Comparison of ENCODE assay signal across 1 fruit fly cellular context in the genomic region with DNA sequence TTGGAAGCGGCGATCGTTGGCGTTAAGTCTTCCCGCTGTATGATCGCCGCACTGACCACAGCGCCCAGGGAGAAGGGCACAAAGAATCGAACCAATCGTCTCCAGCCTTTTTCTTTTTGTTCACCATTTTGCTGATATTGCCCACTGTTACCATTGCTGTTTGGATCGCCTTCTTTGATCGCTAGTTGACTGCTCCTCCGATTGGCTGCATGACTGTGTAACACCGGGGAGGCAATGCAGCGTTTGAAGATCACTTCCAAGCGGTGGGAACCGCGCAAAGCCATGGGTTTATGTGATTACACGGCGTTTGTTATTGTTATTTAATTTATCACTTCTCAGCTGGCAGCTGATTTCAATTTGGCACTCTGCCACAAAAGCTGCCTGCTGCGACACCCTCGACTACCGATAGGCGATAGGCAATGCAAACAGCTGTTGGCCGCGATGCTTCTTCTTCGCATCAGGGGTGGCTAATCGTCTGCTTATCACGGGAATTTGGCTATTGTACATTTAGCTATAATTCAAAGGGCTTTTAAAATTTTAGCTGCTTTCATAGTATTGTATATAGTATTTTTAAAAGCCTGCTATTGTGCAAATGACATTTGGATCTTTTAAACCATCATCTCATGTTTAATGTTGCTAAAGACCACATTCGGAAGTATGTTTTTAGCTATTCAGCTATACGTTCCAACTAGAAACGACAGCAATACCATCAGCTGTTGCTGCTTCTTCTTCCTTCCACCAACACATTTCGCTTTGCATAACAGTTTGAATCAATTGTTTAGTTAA.
TF ChIP-seq lines count a peak whose summit lies in the region.

A gene (minus strand): TSS at position 590 of the 786 bp plus-strand sequence.
A gene (plus strand): TSS at position 716 of the 786 bp plus-strand sequence.

TF ChIP-seq in whole organism, embryonic, 481 proteins besides CTCF, POLR2A, EP300 and RAD21 (continued from another document and continues in another):
- TF ChIP-seq CG13624 (GFP tag; optimal IDR thresholded peaks at IDR 0.05; lab: Kevin White, UChicago) (peak; percentile 72), lbe (GFP tag; optimal IDR thresholded peaks at IDR 0.05; lab: Kevin White, UChicago) (no peak), crc (GFP tag; optimal IDR thresholded peaks at IDR 0.05; lab: Kevin White, UChicago) (no peak), Blimp-1 (GFP tag; optimal IDR thresholded peaks at IDR 0.05; lab: Kevin White, UChicago) (no peak), chinmo (GFP tag; IDR thresholded peaks at IDR 0.05; lab: Robert Waterston, UW; ENCODE audit: partially characterized antibody) (no peak), CG18619 (GFP tag; optimal IDR thresholded peaks at IDR 0.05; lab: Kevin White, UChicago) (peak; percentile 44), ERR (GFP tag; optimal IDR thresholded peaks at IDR 0.05; lab: Kevin White, UChicago) (peak; percentile 5), CG11560 (tag; IDR thresholded peaks at IDR 0.05; lab: Robert Waterston, UW) (no peak), Lhr (GFP tag; optimal IDR thresholded peaks at IDR 0.05; lab: Kevin White, UChicago) (peak; percentile 11), CG33557 (GFP tag; optimal IDR thresholded peaks at IDR 0.05; lab: Kevin White, UChicago) (peak; percentile 61), dan (GFP tag; IDR thresholded peaks at IDR 0.05; lab: Robert Waterston, UW) (no peak), Elba2 (GFP tag; optimal IDR thresholded peaks at IDR 0.05; lab: Kevin White, UChicago) (peak; percentile 77), klu (GFP tag; IDR thresholded peaks at IDR 0.05; lab: Robert Waterston, UW) (peak; percentile 21; the same call in 1 of the 2 replicates), lola (GFP tag; optimal IDR thresholded peaks at IDR 0.05; lab: Kevin White, UChicago) (peak in 1 of 3 experiments; percentile 66), sim (GFP tag; IDR thresholded peaks at IDR 0.05; lab: Robert Waterston, UW) (no peak), Bdp1 (GFP tag; optimal IDR thresholded peaks at IDR 0.05; lab: Kevin White, UChicago) (peak; percentile 58), CG8388 (GFP tag; optimal IDR thresholded peaks at IDR 0.05; lab: Kevin White, UChicago) (peak; percentile 37), ro (GFP tag; IDR thresholded peaks at IDR 0.05; lab: Robert Waterston, UW) (no peak), CG6765 (GFP tag; optimal IDR thresholded peaks at IDR 0.05; lab: Kevin White, UChicago) (no peak), kah (GFP tag; optimal IDR thresholded peaks at IDR 0.05; lab: Kevin White, UChicago) (no peak), CG6813 (GFP tag; optimal IDR thresholded peaks at IDR 0.05; lab: Kevin White, UChicago) (no peak), row (GFP tag; IDR thresholded peaks at IDR 0.05; lab: Robert Waterston, UW) (peak; percentile 94), sc (optimal IDR thresholded peaks at IDR 0.05; lab: Kevin White, UChicago) (no peak), sc (GFP tag; optimal IDR thresholded peaks at IDR 0.05; lab: Kevin White, UChicago) (no peak), chn (GFP tag; optimal IDR thresholded peaks at IDR 0.05; lab: Kevin White, UChicago) (peak; percentile 62), mirr (GFP tag; optimal IDR thresholded peaks at IDR 0.05; lab: Kevin White, UChicago) (peak; percentile 28), ap (GFP tag; IDR thresholded peaks at IDR 0.05; lab: Robert Waterston, UW) (no peak), Chrac-16 (GFP tag; optimal IDR thresholded peaks at IDR 0.05; lab: Kevin White, UChicago) (peak; percentile 57), run (tag; optimal IDR thresholded peaks at IDR 0.05; lab: Kevin White, UChicago) (no peak), Atf6 (GFP tag; IDR thresholded peaks at IDR 0.05; lab: Robert Waterston, UW) (no peak), slp2 (GFP tag; optimal IDR thresholded peaks at IDR 0.05; lab: Kevin White, UChicago) (peak; percentile 62), CG32767 (GFP tag; IDR thresholded peaks at IDR 0.05; lab: Robert Waterston, UW) (no peak), CG2116 (GFP tag; optimal IDR thresholded peaks at IDR 0.05; lab: Kevin White, UChicago) (peak; percentile 57), ind (GFP tag; optimal IDR thresholded peaks at IDR 0.05; lab: Kevin White, UChicago) (peak; percentile 56), CG4617 (GFP tag; optimal IDR thresholded peaks at IDR 0.05; lab: Kevin White, UChicago; ENCODE audit: borderline replicate concordance) (peak; percentile 72), CG8944 (GFP tag; optimal IDR thresholded peaks at IDR 0.05; lab: Kevin White, UChicago) (peak; percentile 46), ewg (GFP tag; optimal IDR thresholded peaks at IDR 0.05; lab: Kevin White, UChicago) (no peak), cad (GFP tag; optimal IDR thresholded peaks at IDR 0.05; lab: Kevin White, UChicago) (no peak), bcd (GFP tag; optimal IDR thresholded peaks at IDR 0.05; lab: Kevin White, UChicago) (peak; percentile 59), CG18476 (GFP tag; optimal IDR thresholded peaks at IDR 0.05; lab: Kevin White, UChicago) (peak; percentile 19), hkb (optimal IDR thresholded peaks at IDR 0.05; lab: Kevin White, UChicago) (peak; percentile 22), hkb (GFP tag; IDR thresholded peaks at IDR 0.05; lab: Robert Waterston, UW) (no peak), z (GFP tag; IDR thresholded peaks at IDR 0.05; lab: Robert Waterston, UW) (no peak), psq (GFP tag; optimal IDR thresholded peaks at IDR 0.05; lab: Kevin White, UChicago) (peak; percentile 38), Ets97D (GFP tag; optimal IDR thresholded peaks at IDR 0.05; lab: Kevin White, UChicago) (peak; percentile 73), CHES-1-like (GFP tag; optimal IDR thresholded peaks at IDR 0.05; lab: Kevin White, UChicago) (peak; percentile 76), CG18764 (GFP tag; optimal IDR thresholded peaks at IDR 0.05; lab: Kevin White, UChicago) (no peak), H2.0 (GFP tag; IDR thresholded peaks at IDR 0.05; lab: Robert Waterston, UW) (peak; percentile 30; the same call in 1 of the 2 replicates), Oaz (GFP tag; IDR thresholded peaks at IDR 0.05; lab: Robert Waterston, UW) (no peak), CG17328 (GFP tag; IDR thresholded peaks at IDR 0.05; lab: Robert Waterston, UW) (no peak), CG31224 (GFP tag; IDR thresholded peaks at IDR 0.05; lab: Robert Waterston, UW) (0 out of 2 replicates have a peak, but pooled peaks have one; percentile 22), CG7745 (tag; optimal IDR thresholded peaks at IDR 0.05; lab: Kevin White, UChicago) (no peak), CG9727 (GFP tag; optimal IDR thresholded peaks at IDR 0.05; lab: Kevin White, UChicago) (peak; percentile 57), Spps (tag; optimal IDR thresholded peaks at IDR 0.05; lab: Kevin White, UChicago) (no peak), usp (GFP tag; optimal IDR thresholded peaks at IDR 0.05; lab: Kevin White, UChicago) (no peak), Max (GFP tag; optimal IDR thresholded peaks at IDR 0.05; lab: Kevin White, UChicago) (peak; percentile 72), H15 (GFP tag; IDR thresholded peaks at IDR 0.05; lab: Robert Waterston, UW) (no peak), Sox100B (GFP tag; optimal IDR thresholded peaks at IDR 0.05; lab: Kevin White, UChicago) (peak; percentile 42), sisA (GFP tag; IDR thresholded peaks at IDR 0.05; lab: Robert Waterston, UW) (no peak; the same call in 1 of the 2 replicates), HLH3B (GFP tag; IDR thresholded peaks at IDR 0.05; lab: Robert Waterston, UW) (peak; percentile 23; the same call in 1 of the 2 replicates), CG17385 (GFP tag; optimal IDR thresholded peaks at IDR 0.05; lab: Kevin White, UChicago) (peak; percentile 100), dati (GFP tag; IDR thresholded peaks at IDR 0.05; lab: Robert Waterston, UW) (no peak), CG17802 (tag; optimal IDR thresholded peaks at IDR 0.05; lab: Kevin White, UChicago) (no peak), stwl (tag; optimal IDR thresholded peaks at IDR 0.05; lab: Kevin White, UChicago) (peak; percentile 81), CG6254 (GFP tag; optimal IDR thresholded peaks at IDR 0.05; lab: Kevin White, UChicago) (no peak), tap (tag; optimal IDR thresholded peaks at IDR 0.05; lab: Kevin White, UChicago) (no peak), Deaf1 (tag; optimal IDR thresholded peaks at IDR 0.05; lab: Kevin White, UChicago) (no peak), CG14710 (tag; optimal IDR thresholded peaks at IDR 0.05; lab: Kevin White, UChicago) (peak; percentile 74), CG12104 (GFP tag; optimal IDR thresholded peaks at IDR 0.05; lab: Kevin White, UChicago) (no peak), CoRest (tag; optimal IDR thresholded peaks at IDR 0.05; lab: Kevin White, UChicago) (peak; percentile 75), sd (tag; optimal IDR thresholded peaks at IDR 0.05; lab: Kevin White, UChicago) (peak; percentile 84), CG1792 (GFP tag; optimal IDR thresholded peaks at IDR 0.05; lab: Kevin White, UChicago) (peak; percentile 34), nau (GFP tag; optimal IDR thresholded peaks at IDR 0.05; lab: Kevin White, UChicago) (peak; percentile 21), nerfin-2 (GFP tag; IDR thresholded peaks at IDR 0.05; lab: Robert Waterston, UW; ENCODE audit: partially characterized antibody) (no peak), CG7987 (GFP tag; optimal IDR thresholded peaks at IDR 0.05; lab: Kevin White, UChicago) (peak; percentile 41), mld (GFP tag; IDR thresholded peaks at IDR 0.05; lab: Robert Waterston, UW; ENCODE audit: partially characterized antibody) (0 out of 3 replicates have a peak, but pooled peaks have one; percentile 53), ranshi (GFP tag; IDR thresholded peaks at IDR 0.05; lab: Robert Waterston, UW) (no peak; the same call in 1 of the 2 replicates), B-H1 (GFP tag; IDR thresholded peaks at IDR 0.05; lab: Robert Waterston, UW) (no peak), dimm (GFP tag; IDR thresholded peaks at IDR 0.05; lab: Robert Waterston, UW) (no peak), fu2 (GFP tag; optimal IDR thresholded peaks at IDR 0.05; lab: Kevin White, UChicago) (peak; percentile 50), repo (GFP tag; optimal IDR thresholded peaks at IDR 0.05; lab: Kevin White, UChicago) (peak; percentile 13), CG11456 (GFP tag; IDR thresholded peaks at IDR 0.05; lab: Robert Waterston, UW) (peak; percentile 53; the same call in 2 of the 3 replicates), Xbp1 (GFP tag; optimal IDR thresholded peaks at IDR 0.05; lab: Kevin White, UChicago) (peak; percentile 64), Trl (optimal IDR thresholded peaks at IDR 0.05; lab: Kevin White, UChicago) (no peak), Trl (GFP tag; optimal IDR thresholded peaks at IDR 0.05; lab: Kevin White, UChicago) (peak; percentile 66), mam (GFP tag; optimal IDR thresholded peaks at IDR 0.05; lab: Kevin White, UChicago) (peak; percentile 83), hbn (GFP tag; IDR thresholded peaks at IDR 0.05; lab: Robert Waterston, UW; ENCODE audit: partially characterized antibody) (peak; percentile 44), grau (tag; optimal IDR thresholded peaks at IDR 0.05; lab: Kevin White, UChicago) (no peak), CG11504 (tag; optimal IDR thresholded peaks at IDR 0.05; lab: Kevin White, UChicago) (peak; percentile 71), wek (GFP tag; optimal IDR thresholded peaks at IDR 0.05; lab: Kevin White, UChicago) (no peak), Scr (GFP tag; IDR thresholded peaks at IDR 0.05; lab: Robert Waterston, UW; ENCODE audit: partially characterized antibody) (no peak; the same call in 1 of the 2 replicates), lmd (GFP tag; IDR thresholded peaks at IDR 0.05; lab: Robert Waterston, UW) (peak; percentile 55; the same call in 1 of the 2 replicates), CG10366 (GFP tag; IDR thresholded peaks at IDR 0.05; lab: Robert Waterston, UW) (peak; percentile 38; the same call in 1 of the 2 replicates), ham (GFP tag; IDR thresholded peaks at IDR 0.05; lab: Robert Waterston, UW) (no peak), CG4282 (GFP tag; optimal IDR thresholded peaks at IDR 0.05; lab: Kevin White, UChicago) (no peak), CG13424 (tag; optimal IDR thresholded peaks at IDR 0.05; lab: Kevin White, UChicago) (peak; percentile 76), PHDP (tag; optimal IDR thresholded peaks at IDR 0.05; lab: Kevin White, UChicago) (peak; percentile 56), CG32532 (GFP tag; IDR thresholded peaks at IDR 0.05; lab: Robert Waterston, UW) (peak; percentile 63), stc (GFP tag; IDR thresholded peaks at IDR 0.05; lab: Robert Waterston, UW) (no peak), CG2129 (GFP tag; IDR thresholded peaks at IDR 0.05; lab: Robert Waterston, UW; ENCODE audit: partially characterized antibody) (no peak), gem (tag; optimal IDR thresholded peaks at IDR 0.05; lab: Kevin White, UChicago) (peak; percentile 74), CG3995 (GFP tag; optimal IDR thresholded peaks at IDR 0.05; lab: Kevin White, UChicago) (peak; percentile 63), vvl (GFP tag; IDR thresholded peaks at IDR 0.05; lab: Robert Waterston, UW) (peak; percentile 61), da (GFP tag; optimal IDR thresholded peaks at IDR 0.05; lab: Kevin White, UChicago) (no peak), slou (GFP tag; optimal IDR thresholded peaks at IDR 0.05; lab: Kevin White, UChicago) (peak; percentile 57), Dip2 (GFP tag; IDR thresholded peaks at IDR 0.05; lab: Robert Waterston, UW) (no peak), Dad (GFP tag; optimal IDR thresholded peaks at IDR 0.05; lab: Kevin White, UChicago) (peak; percentile 47), Ravus (GFP tag; IDR thresholded peaks at IDR 0.05; lab: Robert Waterston, UW) (no peak), fd64A (GFP tag; optimal IDR thresholded peaks at IDR 0.05; lab: Kevin White, UChicago) (no peak), Drgx (GFP tag; IDR thresholded peaks at IDR 0.05; lab: Robert Waterston, UW) (no peak), nom (GFP tag; optimal IDR thresholded peaks at IDR 0.05; lab: Kevin White, UChicago) (no peak), gro (GFP tag; optimal IDR thresholded peaks at IDR 0.05; lab: Kevin White, UChicago) (peak; percentile 71), phol (tag; optimal IDR thresholded peaks at IDR 0.05; lab: Kevin White, UChicago) (peak; percentile 68), CG15073 (GFP tag; optimal IDR thresholded peaks at IDR 0.05; lab: Kevin White, UChicago) (no peak), CG42726 (GFP tag; IDR thresholded peaks at IDR 0.05; lab: Robert Waterston, UW; ENCODE audit: partially characterized antibody) (peak; percentile 72), CG13296 (GFP tag; optimal IDR thresholded peaks at IDR 0.05; lab: Kevin White, UChicago) (peak; percentile 45), yki (optimal IDR thresholded peaks at IDR 0.05; lab: Kevin White, UChicago) (no peak), Myb (GFP tag; optimal IDR thresholded peaks at IDR 0.05; lab: Kevin White, UChicago) (peak; percentile 73), knrl (GFP tag; IDR thresholded peaks at IDR 0.05; lab: Robert Waterston, UW; ENCODE audit: partially characterized antibody) (peak; percentile 53), HmgD (GFP tag; optimal IDR thresholded peaks at IDR 0.05; lab: Kevin White, UChicago) (peak; percentile 78), Ets65A (GFP tag; lab: Kevin White, UChicago) (peak; percentile 95), Usf (GFP tag; optimal IDR thresholded peaks at IDR 0.05; lab: Kevin White, UChicago) (peak; percentile 50)
